Worm (Caenorhabditis elegans): Measurements from ENCODE around the gene F53E4.1.

Gene F53E4.1

ce11 chrV:15698099-15698498, 30.0 kb upstream of the F53E4.1 start, which contains the start of gene srx-29:
TSS of gene srx-29 (minus strand) at chrV:15698199.
- TF ChIP-seq elt-2 (tag; optimal IDR thresholded peaks at IDR 0.05) (no peak), lsy-12 (tag; optimal IDR thresholded peaks at IDR 0.05) (no peak), pqm-1 (tag; optimal IDR thresholded peaks at IDR 0.05) (no peak), nhr-23 (tag; optimal IDR thresholded peaks at IDR 0.05) (no peak), unc-39 (tag; optimal IDR thresholded peaks at IDR 0.05) (no peak), nhr-28 (tag; optimal IDR thresholded peaks at IDR 0.05) (no peak), pha-4 (tag; optimal IDR thresholded peaks at IDR 0.05) (no peak)

ce11 chrV:15693682-15694081, 25.6 kb upstream of the F53E4.1 start, which contains the start of gene nhr-198:
TSS of gene nhr-198 (plus strand) at chrV:15693994.
- TF ChIP-seq ceh-28 (tag; optimal IDR thresholded peaks at IDR 0.05), result no peak
- no peak for TF ChIP-seq R02D3.7 (tag; optimal IDR thresholded peaks at IDR 0.05)
- TF ChIP-seq eor-1 (tag; optimal IDR thresholded peaks at IDR 0.05), result no peak

- TF ChIP-seq skn-1 (tag; optimal IDR thresholded peaks at IDR 0.05) (no peak), elt-1 (tag; optimal IDR thresholded peaks at IDR 0.05) (no peak), ztf-4 (tag; optimal IDR thresholded peaks at IDR 0.05) (no peak), pha-4 (tag; optimal IDR thresholded peaks at IDR 0.05) (no peak), nhr-77 (tag; optimal IDR thresholded peaks at IDR 0.05) (no peak), lsy-12 (tag; optimal IDR thresholded peaks at IDR 0.05) (no peak), ceh-82 (tag; optimal IDR thresholded peaks at IDR 0.05) (no peak)
These were observed 21.9 kb upstream of the F53E4.1 start, which contains the start of gene nhr-268 for ce11 chrV:15689952-15690351. TSS of gene nhr-268 (plus strand) at chrV:15690252.

ce11 chrV:15687660-15688059, 19.6 kb upstream of the F53E4.1 start, which contains the start of gene nhr-197:
TSS of gene nhr-197 (plus strand) at chrV:15687960.
- no peak for TF ChIP-seq eor-1 (tag; optimal IDR thresholded peaks at IDR 0.05)
- TF ChIP-seq aly-2 (tag; optimal IDR thresholded peaks at IDR 0.05), result no peak
- no peak for TF ChIP-seq jun-1 (tag; optimal IDR thresholded peaks at IDR 0.05)
- TF ChIP-seq nhr-25 (tag; optimal IDR thresholded peaks at IDR 0.05), result no peak
- TF ChIP-seq ceh-28 (tag; optimal IDR thresholded peaks at IDR 0.05), result no peak
- TF ChIP-seq ztf-4 (tag; optimal IDR thresholded peaks at IDR 0.05), result no peak
- no peak for TF ChIP-seq nhr-28 (tag; optimal IDR thresholded peaks at IDR 0.05)
- TF ChIP-seq nhr-77 (tag; optimal IDR thresholded peaks at IDR 0.05), result no peak
- TF ChIP-seq mdl-1 (tag; optimal IDR thresholded peaks at IDR 0.05), result no peak
- no peak for TF ChIP-seq fkh-2 (tag; optimal IDR thresholded peaks at IDR 0.05)
- TF ChIP-seq sea-2 (GFP tag; optimal IDR thresholded peaks at IDR 0.05), result no peak
- no peak for TF ChIP-seq fkh-10 (GFP tag; optimal IDR thresholded peaks at IDR 0.05)
- TF ChIP-seq R02D3.7 (tag; optimal IDR thresholded peaks at IDR 0.05), result no peak
- TF ChIP-seq ZK546.5 (tag; optimal IDR thresholded peaks at IDR 0.05), result no peak

- no peak for TF ChIP-seq pha-4 (tag; optimal IDR thresholded peaks at IDR 0.05)
- TF ChIP-seq tbx-2 (tag; optimal IDR thresholded peaks at IDR 0.05), result no peak
- TF ChIP-seq fos-1 (tag; optimal IDR thresholded peaks at IDR 0.05), result no peak
- TF ChIP-seq nhr-77 (tag; optimal IDR thresholded peaks at IDR 0.05), result no peak
- TF ChIP-seq elt-1 (tag; optimal IDR thresholded peaks at IDR 0.05), result no peak
- no peak for TF ChIP-seq nhr-76 (tag; optimal IDR thresholded peaks at IDR 0.05)
- no peak for TF ChIP-seq nhr-11 (tag; optimal IDR thresholded peaks at IDR 0.05)
- TF ChIP-seq nhr-237 (tag; optimal IDR thresholded peaks at IDR 0.05), result no peak
- no peak for TF ChIP-seq mdl-1 (tag; optimal IDR thresholded peaks at IDR 0.05)
- no peak for TF ChIP-seq eor-1 (tag; optimal IDR thresholded peaks at IDR 0.05)
- TF ChIP-seq ceh-82 (tag; optimal IDR thresholded peaks at IDR 0.05), result no peak
- TF ChIP-seq nfya-1 (tag; optimal IDR thresholded peaks at IDR 0.05; ENCODE audit: insufficient read depth), result no peak
- no peak for TF ChIP-seq ama-1 (optimal IDR thresholded peaks at IDR 0.05)
- TF ChIP-seq ztf-4 (tag; optimal IDR thresholded peaks at IDR 0.05), result no peak
- TF ChIP-seq nhr-67 (tag; optimal IDR thresholded peaks at IDR 0.05), result no peak
- TF ChIP-seq egl-5 (tag; optimal IDR thresholded peaks at IDR 0.05), result no peak
- no peak for TF ChIP-seq fkh-10 (GFP tag; optimal IDR thresholded peaks at IDR 0.05)
These were observed 17.5 kb upstream of the F53E4.1 start, which contains the start of gene nhr-196 for ce11 chrV:15685599-15685998. TSS of gene nhr-196 (plus strand) at chrV:15685716.

- no peak for TF ChIP-seq nhr-28 (tag; optimal IDR thresholded peaks at IDR 0.05)
- TF ChIP-seq ztf-11 (tag; optimal IDR thresholded peaks at IDR 0.05), result no peak
- TF ChIP-seq jun-1 (tag; optimal IDR thresholded peaks at IDR 0.05), result no peak
- no peak for TF ChIP-seq ceh-16 (tag; optimal IDR thresholded peaks at IDR 0.05)
- TF ChIP-seq fos-1 (tag; optimal IDR thresholded peaks at IDR 0.05), result no peak
- TF ChIP-seq nhr-43 (tag; optimal IDR thresholded peaks at IDR 0.05; ENCODE audit: poor library complexity, severe bottlenecking), result no peak
- TF ChIP-seq pqm-1 (tag; optimal IDR thresholded peaks at IDR 0.05), result no peak
- no peak for TF ChIP-seq zag-1 (tag; optimal IDR thresholded peaks at IDR 0.05)
- no peak for TF ChIP-seq mdl-1 (tag; optimal IDR thresholded peaks at IDR 0.05)
- no peak for TF ChIP-seq pha-4 (tag; optimal IDR thresholded peaks at IDR 0.05)
- no peak for TF ChIP-seq eor-1 (tag; optimal IDR thresholded peaks at IDR 0.05)
- TF ChIP-seq mml-1 (tag; optimal IDR thresholded peaks at IDR 0.05), result no peak
- TF ChIP-seq elt-3 (tag; optimal IDR thresholded peaks at IDR 0.05), result no peak
- no peak for TF ChIP-seq fkh-2 (tag; optimal IDR thresholded peaks at IDR 0.05)
- TF ChIP-seq R02D3.7 (tag; optimal IDR thresholded peaks at IDR 0.05), result no peak
- no peak for TF ChIP-seq lin-39 (tag; optimal IDR thresholded peaks at IDR 0.05)
These were observed 9.1 kb upstream of the F53E4.1 start, which contains the start of gene nhr-52 for ce11 chrV:15677222-15677621. TSS of gene nhr-52 (plus strand) at chrV:15677522.
